Worm (Caenorhabditis elegans) whole organism, mixed stage, embryonic: ENCODE measurements around the gene R13H4.5.

Experiments used
- M03D4.4 ChIP-seq: sonication (generic microtip); optimal IDR thresholded peaks from 2 replicates; lab custom pipeline; 2017; ENCODE audit warnings: mild to moderate bottlenecking, missing genetic modification characterization, missing compliant biosample characterization
- blmp-1 ChIP-seq: fragments of 150-350 bp; optimal IDR thresholded peaks from 2 replicates; lab custom pipeline; 2014; ENCODE audit warnings: missing biosample characterization, missing genetic modification characterization
- ceh-43 ChIP-seq: fragments of 200-800 bp; sonication (Bioruptor generic); optimal IDR thresholded peaks from 2 replicates; lab custom pipeline; 2018; ENCODE audit warnings: mild to moderate bottlenecking, missing genetic modification characterization, moderate library complexity, missing compliant biosample characterization
- ceh-83 ChIP-seq: fragments of 200-800 bp; sonication (Bioruptor generic); optimal IDR thresholded peaks from 2 replicates; lab custom pipeline; 2018; ENCODE audit warnings: mild to moderate bottlenecking, missing genetic modification characterization, missing compliant biosample characterization
- ces-1 ChIP-seq: fragments of 150-350 bp; optimal IDR thresholded peaks from 2 replicates; lab custom pipeline; 2014; ENCODE audit warnings: missing biosample characterization, missing genetic modification reagents, missing genetic modification characterization
- drap-1 ChIP-seq: fragments of 200-800 bp; sonication (Bioruptor generic); optimal IDR thresholded peaks from 3 replicates; lab custom pipeline; 2018; ENCODE audit warnings: mild to moderate bottlenecking, missing genetic modification characterization, missing compliant biosample characterization
- elt-1 ChIP-seq: sonication (generic microtip); optimal IDR thresholded peaks from 2 replicates; lab custom pipeline; 2017; ENCODE audit warnings: missing genetic modification characterization, mild to moderate bottlenecking, missing compliant biosample characterization, antibody characterized with exemption, moderate library complexity, borderline replicate concordance; ENCODE audit not compliant: insufficient read depth
- elt-3 ChIP-seq: fragments of 150-350 bp; optimal IDR thresholded peaks from 2 replicates; lab custom pipeline; 2014; ENCODE audit warnings: missing biosample characterization, missing genetic modification characterization
- flh-1 ChIP-seq: fragments of 200-800 bp; sonication (Bioruptor generic); optimal IDR thresholded peaks from 2 replicates; lab custom pipeline; 2018; ENCODE audit warnings: mild to moderate bottlenecking, missing genetic modification characterization, moderate library complexity, missing compliant biosample characterization
- ham-2 ChIP-seq: fragments of 200-800 bp; sonication (Bioruptor generic); optimal IDR thresholded peaks from 2 replicates; lab custom pipeline; 2018; ENCODE audit warnings: mild to moderate bottlenecking, missing genetic modification characterization, missing compliant biosample characterization
- hlh-1 ChIP-seq: fragments of 150-350 bp; optimal IDR thresholded peaks from 2 replicates; lab custom pipeline; 2014; ENCODE audit warnings: missing biosample characterization, missing genetic modification reagents, missing genetic modification characterization
- lin-13 ChIP-seq: fragments of 150-350 bp; optimal IDR thresholded peaks from 2 replicates; lab custom pipeline; 2014; ENCODE audit warnings: missing biosample characterization, missing genetic modification characterization
- lsy-2 ChIP-seq: fragments of 150-350 bp; optimal IDR thresholded peaks from 2 replicates; lab custom pipeline; 2014; ENCODE audit warnings: missing biosample characterization, missing genetic modification characterization
- mab-5 ChIP-seq: fragments of 150-350 bp; optimal IDR thresholded peaks from 2 replicates; lab custom pipeline; 2014; ENCODE audit warnings: missing biosample characterization, missing genetic modification characterization
- mep-1 ChIP-seq: fragments of 150-350 bp; optimal IDR thresholded peaks from 2 replicates; lab custom pipeline; 2017; ENCODE audit warnings: missing biosample characterization, missing genetic modification reagents, missing genetic modification characterization, inconsistent platforms
- mls-2 ChIP-seq: sonication (generic microtip); optimal IDR thresholded peaks from 2 replicates; lab custom pipeline; 2016; ENCODE audit warnings: mild to moderate bottlenecking, missing genetic modification characterization, moderate library complexity, missing compliant biosample characterization
- nhr-12 ChIP-seq: fragments of 150-350 bp; optimal IDR thresholded peaks from 2 replicates; lab custom pipeline; 2014; ENCODE audit warnings: missing biosample characterization, missing genetic modification characterization
- nhr-2 ChIP-seq: fragments of 150-350 bp; optimal IDR thresholded peaks from 2 replicates; lab custom pipeline; 2014; ENCODE audit warnings: missing biosample characterization, missing genetic modification characterization
- nhr-237 ChIP-seq: fragments of 150-350 bp; optimal IDR thresholded peaks from 2 replicates; lab custom pipeline; 2014; ENCODE audit warnings: missing biosample characterization, missing genetic modification characterization
- nhr-28 ChIP-seq: fragments of 150-350 bp; optimal IDR thresholded peaks from 2 replicates; lab custom pipeline; 2014; ENCODE audit warnings: missing biosample characterization, missing genetic modification characterization
- nhr-76 ChIP-seq: sonication (generic microtip); optimal IDR thresholded peaks from 2 replicates; lab custom pipeline; 2017; ENCODE audit warnings: missing biosample characterization, missing genetic modification characterization
- pha-4 ChIP-seq: fragments of 150-350 bp; optimal IDR thresholded peaks from 2 replicates; lab custom pipeline; 2018; ENCODE audit warnings: missing biosample characterization, missing genetic modification reagents, missing genetic modification characterization
- sem-2 ChIP-seq: fragments of 200-800 bp; sonication (Bioruptor generic); optimal IDR thresholded peaks from 2 replicates; lab custom pipeline; 2018; ENCODE audit warnings: mild to moderate bottlenecking, missing genetic modification characterization, missing compliant biosample characterization
- snpc-4 ChIP-seq: fragments of 150-350 bp; optimal IDR thresholded peaks from 2 replicates; lab custom pipeline; 2014; ENCODE audit warnings: missing biosample characterization, missing genetic modification characterization
- tbx-8 ChIP-seq: fragments of 200-800 bp; sonication (Bioruptor generic); optimal IDR thresholded peaks from 2 replicates; lab custom pipeline; 2018; ENCODE audit warnings: mild to moderate bottlenecking, missing genetic modification characterization, moderate library complexity, missing compliant biosample characterization
- unc-120 ChIP-seq: sonication (generic microtip); optimal IDR thresholded peaks from 2 replicates; lab custom pipeline; 2017; ENCODE audit warnings: missing genetic modification characterization, missing compliant biosample characterization; ENCODE audit not compliant: poor library complexity, severe bottlenecking
- unc-39 ChIP-seq: fragments of 150-350 bp; optimal IDR thresholded peaks from 2 replicates; lab custom pipeline; 2014; ENCODE audit warnings: missing biosample characterization, missing genetic modification characterization
- unc-62 ChIP-seq: fragments of 150-350 bp; optimal IDR thresholded peaks from 2 replicates; lab custom pipeline; 2014; ENCODE audit warnings: missing biosample characterization, missing genetic modification reagents, missing genetic modification characterization
- zip-8 ChIP-seq: fragments of 150-350 bp; optimal IDR thresholded peaks from 2 replicates; lab custom pipeline; 2014; ENCODE audit warnings: missing biosample characterization, missing genetic modification characterization
- ztf-11 ChIP-seq: fragments of 150-350 bp; optimal IDR thresholded peaks from 2 replicates; lab custom pipeline; 2014; ENCODE audit warnings: missing biosample characterization, missing genetic modification characterization

The R13H4.5 gene

ce11 chrV:11825662-11826061 lies 34.8 kb upstream of the R13H4.5 start, which contains the start of gene D2023.4:
Gene D2023.4, minus strand, starts transcription at chrV:11825762.
- no peak for TF ChIP-seq nhr-237 (tag; lab: Kevin White, UChicago)
- TF ChIP-seq, all 35 proteins: peak for 0

- TF ChIP-seq ces-1 (GFP tag; lab: Kevin White, UChicago), result no peak
- TF ChIP-seq mep-1 (tag; lab: Kevin White, UChicago), result no peak
- TF ChIP-seq nhr-12 (tag; lab: Kevin White, UChicago), result no peak
- TF ChIP-seq blmp-1, result no peak
- no peak for TF ChIP-seq unc-120 (tag; lab: Kevin White, UChicago)
- no peak for TF ChIP-seq ceh-43 (GFP tag; lab: Kevin White, UChicago)
Observed at ce11 chrV:11826967-11827366, 33.5 kb upstream of the R13H4.5 start, which contains the start of the genes mpst-1 and D2023.6. Gene mpst-1, minus strand, starts transcription at chrV:11827067. Gene D2023.6, plus strand, starts transcription at chrV:11827354.

ce11 chrV:11829282-11829681 lies 31.2 kb upstream of the R13H4.5 start, which contains the start of gene col-158:
Gene col-158, plus strand, starts transcription at chrV:11829582.
- TF ChIP-seq M03D4.4 (tag; lab: Kevin White, UChicago) (no peak), ztf-11 (no peak), lsy-2 (no peak), unc-39 (tag; lab: Kevin White, UChicago) (no peak), ces-1 (GFP tag; lab: Kevin White, UChicago) (no peak), elt-1 (tag; lab: Kevin White, UChicago) (no peak), nhr-12 (tag; lab: Kevin White, UChicago) (no peak), sem-2 (GFP tag; lab: Kevin White, UChicago) (no peak), ceh-83 (GFP tag; lab: Kevin White, UChicago) (no peak), nhr-2 (tag; lab: Kevin White, UChicago) (no peak), blmp-1 (no peak), mep-1 (tag; lab: Kevin White, UChicago) (no peak), pha-4 (tag; lab: Kevin White, UChicago) (no peak), flh-1 (GFP tag; lab: Kevin White, UChicago) (no peak), ham-2 (GFP tag; lab: Kevin White, UChicago) (no peak), hlh-1 (no peak), ceh-43 (GFP tag; lab: Kevin White, UChicago) (no peak)

ce11 chrV:11833319-11833718 lies 27.2 kb upstream of the R13H4.5 start, which contains the start of gene pho-8:
Gene pho-8, plus strand, starts transcription at chrV:11833619.
- TF ChIP-seq nhr-76 (tag; lab: Kevin White, UChicago) (no peak), snpc-4 (no peak), zip-8 (tag; lab: Kevin White, UChicago) (no peak), nhr-237 (tag; lab: Kevin White, UChicago) (no peak), nhr-2 (tag; lab: Kevin White, UChicago) (no peak), ceh-83 (GFP tag; lab: Kevin White, UChicago) (no peak), lin-13 (tag; lab: Kevin White, UChicago) (no peak), nhr-12 (tag; lab: Kevin White, UChicago) (no peak), mab-5 (no peak)

ce11 chrV:11836073-11836472 lies 24.4 kb upstream of the R13H4.5 start, which contains the start of gene R13H4.2:
Gene R13H4.2, plus strand, starts transcription at chrV:11836391.
- TF ChIP-seq hlh-1 (peak; percentile 44), unc-120 (tag; lab: Kevin White, UChicago) (peak; percentile 41), nhr-28 (tag; lab: Kevin White, UChicago) (no peak)

- no peak for TF ChIP-seq elt-1 (tag; lab: Kevin White, UChicago)
Observed at ce11 chrV:11839220-11839619, 21.3 kb upstream of the R13H4.5 start, which contains the start of gene idpb-5. Gene idpb-5, plus strand, starts transcription at chrV:11839520.

- no peak for TF ChIP-seq unc-62
- TF ChIP-seq mab-5, result no peak
- no peak for TF ChIP-seq ham-2 (GFP tag; lab: Kevin White, UChicago)
- TF ChIP-seq ztf-11, result no peak
- TF ChIP-seq ces-1 (GFP tag; lab: Kevin White, UChicago), result no peak
- TF ChIP-seq zip-8 (tag; lab: Kevin White, UChicago), result no peak
- no peak for TF ChIP-seq blmp-1
- no peak for TF ChIP-seq tbx-8 (GFP tag; lab: Kevin White, UChicago)
- no peak for TF ChIP-seq mls-2 (tag; lab: Kevin White, UChicago)
- TF ChIP-seq sem-2 (GFP tag; lab: Kevin White, UChicago), result no peak
- TF ChIP-seq drap-1 (GFP tag; lab: Kevin White, UChicago), result no peak
- no peak for TF ChIP-seq ceh-43 (GFP tag; lab: Kevin White, UChicago)
- TF ChIP-seq pha-4 (tag; lab: Kevin White, UChicago), result no peak
- no peak for TF ChIP-seq ceh-83 (GFP tag; lab: Kevin White, UChicago)
- TF ChIP-seq elt-3 (tag; lab: Kevin White, UChicago), result no peak
- no peak for TF ChIP-seq flh-1 (GFP tag; lab: Kevin White, UChicago)
- TF ChIP-seq nhr-28 (tag; lab: Kevin White, UChicago), result no peak
- TF ChIP-seq mep-1 (tag; lab: Kevin White, UChicago), result no peak
Observed at ce11 chrV:11843678-11844366, 16.7 kb upstream of the R13H4.5 start, which contains the start of gene nphp-4. Gene nphp-4, minus strand, starts transcription at chrV:11843728.
